Fruit fly (Drosophila melanogaster) whole organism, embryonic: ENCODE measurements around the gene Aps.
A peak's percentile ranks its signal among the peaks of the same experiment; 100 is the strongest.

ENCODE experiments used
- Aef1 ChIP-seq: fragments of 200-800 bp; sonication (Bioruptor generic); IDR thresholded peaks from 3 replicates; pipeline ENCODE4 v1.3.6; 2022; ENCODE audit warnings: missing biosample characterization, missing genetic modification characterization
- Atf3 ChIP-seq: fragments of 200-800 bp; sonication (Bioruptor generic); optimal IDR thresholded peaks from 3 replicates; lab custom pipeline; 2016; ENCODE audit warnings: missing biosample characterization, missing genetic modification characterization
- CG1024 ChIP-seq: fragments of 200-800 bp; sonication (Bioruptor generic); IDR thresholded peaks from 2 replicates; pipeline ENCODE4 v1.3.6; 2022; ENCODE audit warnings: missing biosample characterization, missing genetic modification characterization
- CG10462 ChIP-seq: fragments of 200-800 bp; sonication (Bioruptor generic); optimal IDR thresholded peaks from 2 replicates; lab custom pipeline; 2016; ENCODE audit warnings: missing biosample characterization, missing genetic modification characterization
- CG10959 ChIP-seq: fragments of 200-800 bp; sonication (Bioruptor generic); IDR thresholded peaks from 2 replicates; pipeline ENCODE4 v1.3.6; 2022; ENCODE audit warnings: missing biosample characterization, missing genetic modification characterization
- CG13424 ChIP-seq: fragments of 200-800 bp; sonication (Bioruptor generic); optimal IDR thresholded peaks from 2 replicates; lab custom pipeline; 2019; ENCODE audit warnings: missing biosample characterization, mild to moderate bottlenecking, missing genetic modification characterization, moderate library complexity
- CG14050 ChIP-seq: fragments of 200-800 bp; sonication (Bioruptor generic); IDR thresholded peaks from 3 replicates; pipeline ENCODE4 v1.3.6; 2022; ENCODE audit warnings: missing biosample characterization, missing genetic modification characterization
- CG15696 ChIP-seq: fragments of 200-800 bp; sonication (Bioruptor generic); optimal IDR thresholded peaks from 2 replicates; lab custom pipeline; 2019; ENCODE audit warnings: missing biosample characterization, mild to moderate bottlenecking, missing genetic modification characterization, moderate library complexity
- CG17186 ChIP-seq: fragments of 200-800 bp; sonication (Bioruptor generic); optimal IDR thresholded peaks from 3 replicates; lab custom pipeline; 2017; ENCODE audit warnings: missing biosample characterization, missing genetic modification reagents, missing genetic modification characterization
- CG17359 ChIP-seq: fragments of 200-800 bp; sonication (Bioruptor generic); optimal IDR thresholded peaks from 3 replicates; lab custom pipeline; 2018; ENCODE audit warnings: missing biosample characterization, mild to moderate bottlenecking, missing genetic modification characterization, moderate library complexity
- CG17912 ChIP-seq: fragments of 200-800 bp; sonication (Bioruptor generic); optimal IDR thresholded peaks from 2 replicates; lab custom pipeline; 2018; ENCODE audit warnings: missing biosample characterization, mild to moderate bottlenecking, missing genetic modification characterization
- CG18764 ChIP-seq: fragments of 200-800 bp; sonication (Bioruptor generic); optimal IDR thresholded peaks from 3 replicates; lab custom pipeline; 2016; ENCODE audit warnings: missing biosample characterization, missing genetic modification characterization
- CG30431 ChIP-seq: fragments of 200-800 bp; sonication (Bioruptor generic); optimal IDR thresholded peaks from 2 replicates; lab custom pipeline; 2017; ENCODE audit warnings: missing biosample characterization, missing genetic modification characterization
- CG31441 ChIP-seq: fragments of 200-800 bp; sonication (Bioruptor generic); IDR thresholded peaks from 2 replicates; pipeline ENCODE4 v1.3.6; 2022; ENCODE audit warnings: missing biosample characterization, missing genetic modification characterization
- CG3281 ChIP-seq: fragments of 200-800 bp; sonication (Bioruptor generic); optimal IDR thresholded peaks from 3 replicates; lab custom pipeline; 2017; ENCODE audit warnings: missing biosample characterization, mild to moderate bottlenecking, missing genetic modification characterization
- CG34422 ChIP-seq: fragments of 200-800 bp; sonication (Bioruptor generic); IDR thresholded peaks from 3 replicates; pipeline ENCODE4 v1.3.6; 2022; ENCODE audit warnings: missing biosample characterization, missing genetic modification characterization
- CG6689 ChIP-seq: fragments of 200-800 bp; sonication (Bioruptor generic); IDR thresholded peaks from 2 replicates; pipeline ENCODE4 v1.3.6; 2022; ENCODE audit warnings: missing biosample characterization, missing genetic modification characterization
- CG7357 ChIP-seq: fragments of 200-800 bp; sonication (Bioruptor generic); IDR thresholded peaks from 3 replicates; pipeline ENCODE4 v1.3.6; 2022; ENCODE audit warnings: missing biosample characterization, missing genetic modification characterization
- CG7839 ChIP-seq: fragments of 200-800 bp; sonication (Bioruptor generic); optimal IDR thresholded peaks from 3 replicates; lab custom pipeline; 2018; ENCODE audit warnings: missing biosample characterization, mild to moderate bottlenecking, missing genetic modification characterization, moderate library complexity
- CG8281 ChIP-seq: fragments of 200-800 bp; sonication (Bioruptor generic); optimal IDR thresholded peaks from 2 replicates; lab custom pipeline; 2018; ENCODE audit warnings: missing biosample characterization, mild to moderate bottlenecking, missing genetic modification characterization, moderate library complexity
- CG8290 ChIP-seq, 3 experiments: fragments of 200-800 bp; sonication (Bioruptor generic); optimal IDR thresholded peaks; 2 replicates each; lab custom pipeline; 2016 to 2019; ENCODE audit warnings: missing biosample characterization in 3 of 3, missing genetic modification characterization in 3 of 3, mild to moderate bottlenecking in 2 of 3, moderate library complexity in 1 of 3
- CG9609 ChIP-seq: fragments of 200-800 bp; sonication (Bioruptor generic); optimal IDR thresholded peaks from 3 replicates; lab custom pipeline; 2016; ENCODE audit warnings: missing biosample characterization, missing genetic modification characterization
- CG9817 ChIP-seq: fragments of 200-800 bp; sonication (Bioruptor generic); optimal IDR thresholded peaks from 2 replicates; lab custom pipeline; 2018; ENCODE audit warnings: missing biosample characterization, mild to moderate bottlenecking, missing genetic modification characterization, moderate library complexity
- CG9876 ChIP-seq: fragments of 200-800 bp; sonication (Bioruptor generic); optimal IDR thresholded peaks from 2 replicates; lab custom pipeline; 2016; ENCODE audit warnings: missing biosample characterization, missing genetic modification characterization
- CrebB ChIP-seq: fragments of 200-800 bp; sonication (Bioruptor generic); optimal IDR thresholded peaks from 3 replicates; lab custom pipeline; 2018; ENCODE audit warnings: missing biosample characterization, mild to moderate bottlenecking, missing genetic modification characterization
- D ChIP-seq, 2 experiments: fragments of 200-800 bp in 1 of 2; fragments of >200 bp in 1 of 2; sonication (Bioruptor generic) in 1 of 2; optimal IDR thresholded peaks; 2 replicates in 1 of 2; 3 replicates in 1 of 2; lab custom pipeline; 2017; ENCODE audit warnings: mild to moderate bottlenecking in 1 of 2, missing biosample characterization in 1 of 2, missing genetic modification characterization in 1 of 2, missing genetic modification reagents in 1 of 2
- D19A ChIP-seq: fragments of 200-800 bp; optimal IDR thresholded peaks from 3 replicates; lab custom pipeline; 2019; ENCODE audit warnings: missing biosample characterization, mild to moderate bottlenecking, missing genetic modification characterization, moderate library complexity
- Dfd ChIP-seq, 2 experiments: fragments of >200 bp; optimal IDR thresholded peaks; 2 replicates each; lab custom pipeline; 2017; ENCODE audit warnings: missing biosample characterization in 2 of 2, missing genetic modification characterization in 2 of 2
- Gsc ChIP-seq: fragments of 200-800 bp; sonication (Bioruptor generic); IDR thresholded peaks from 2 replicates; pipeline ENCODE4 v1.3.6; 2022; ENCODE audit warnings: missing biosample characterization, missing genetic modification characterization
- HLH4C ChIP-seq: fragments of 200-800 bp; sonication (Bioruptor generic); IDR thresholded peaks from 3 replicates; pipeline ENCODE4 v1.3.6; 2022; ENCODE audit warnings: missing biosample characterization, missing genetic modification characterization; ENCODE audit not compliant: partially characterized antibody
- Hmr ChIP-seq: fragments of 200-800 bp; sonication (Bioruptor generic); optimal IDR thresholded peaks from 3 replicates; lab custom pipeline; 2017; ENCODE audit warnings: mild to moderate bottlenecking, missing biosample characterization, missing genetic modification reagents, missing genetic modification characterization
- Mrtf ChIP-seq: fragments of 200-800 bp; sonication (Bioruptor generic); IDR thresholded peaks from 3 replicates; pipeline ENCODE4 v1.3.6; 2022; ENCODE audit warnings: missing biosample characterization, missing genetic modification characterization
- Spps ChIP-seq: fragments of 200-800 bp; sonication (Bioruptor generic); optimal IDR thresholded peaks from 2 replicates; lab custom pipeline; 2018; ENCODE audit warnings: missing biosample characterization, mild to moderate bottlenecking, missing genetic modification characterization
- Ssrp ChIP-seq: fragments of 200-800 bp; sonication (Bioruptor generic); optimal IDR thresholded peaks from 2 replicates; lab custom pipeline; 2018; ENCODE audit warnings: missing biosample characterization, mild to moderate bottlenecking, missing genetic modification characterization, moderate library complexity
- YL-1 ChIP-seq: fragments of 200-800 bp; sonication (Bioruptor generic); optimal IDR thresholded peaks from 3 replicates; lab custom pipeline; 2017; ENCODE audit warnings: missing biosample characterization, mild to moderate bottlenecking, missing genetic modification characterization
- cg ChIP-seq: fragments of 200-800 bp; sonication (Bioruptor generic); optimal IDR thresholded peaks from 3 replicates; lab custom pipeline; 2019; ENCODE audit warnings: missing biosample characterization, mild to moderate bottlenecking, missing genetic modification characterization, moderate library complexity
- dm ChIP-seq: fragments of 200-800 bp; sonication (Bioruptor generic); optimal IDR thresholded peaks from 3 replicates; lab custom pipeline; 2016; ENCODE audit warnings: missing biosample characterization, missing genetic modification characterization
- emc ChIP-seq: fragments of 200-800 bp; sonication (Bioruptor generic); optimal IDR thresholded peaks from 2 replicates; lab custom pipeline; 2016; ENCODE audit warnings: missing biosample characterization, missing genetic modification characterization
- fu2 ChIP-seq: fragments of 200-800 bp; sonication (Bioruptor generic); optimal IDR thresholded peaks from 2 replicates; lab custom pipeline; 2016; ENCODE audit warnings: missing biosample characterization, missing genetic modification characterization
- gce ChIP-seq: fragments of 200-800 bp; sonication (Bioruptor generic); IDR thresholded peaks from 3 replicates; pipeline ENCODE4 v1.3.6; 2022; ENCODE audit warnings: missing biosample characterization, missing genetic modification characterization
- kni ChIP-seq: fragments of 200-800 bp; sonication (Bioruptor generic); optimal IDR thresholded peaks from 3 replicates; lab custom pipeline; 2017; ENCODE audit warnings: mild to moderate bottlenecking, missing biosample characterization, missing genetic modification reagents, missing genetic modification characterization
- mirr ChIP-seq: fragments of 200-800 bp; sonication (Bioruptor generic); optimal IDR thresholded peaks from 3 replicates; lab custom pipeline; 2018; ENCODE audit warnings: missing biosample characterization, mild to moderate bottlenecking, missing genetic modification characterization
- nom ChIP-seq: fragments of 200-800 bp; sonication (Bioruptor generic); optimal IDR thresholded peaks from 2 replicates; lab custom pipeline; 2017; ENCODE audit warnings: missing biosample characterization, missing genetic modification characterization, mild to moderate bottlenecking, moderate library complexity, missing genetic modification reagents
- slbo ChIP-seq: fragments of 200-800 bp; sonication (Bioruptor generic); IDR thresholded peaks from 2 replicates; pipeline ENCODE4 v1.3.6; 2022; ENCODE audit warnings: missing biosample characterization, missing genetic modification characterization
- sqz ChIP-seq: fragments of 200-800 bp; sonication (Bioruptor generic); optimal IDR thresholded peaks from 3 replicates; lab custom pipeline; 2018; ENCODE audit warnings: missing biosample characterization, mild to moderate bottlenecking, missing genetic modification characterization
- trh ChIP-seq: fragments of 200-800 bp; sonication (Bioruptor generic); optimal IDR thresholded peaks from 2 replicates; lab custom pipeline; 2016; ENCODE audit warnings: missing biosample characterization, missing genetic modification characterization
- unc-4 ChIP-seq: fragments of 200-800 bp; sonication (Bioruptor generic); IDR thresholded peaks from 2 replicates; pipeline ENCODE4 v1.3.6; 2022; ENCODE audit warnings: missing biosample characterization, missing genetic modification characterization; ENCODE audit not compliant: partially characterized antibody
- unpg ChIP-seq: fragments of 200-800 bp; sonication (Bioruptor generic); optimal IDR thresholded peaks from 3 replicates; lab custom pipeline; 2018; ENCODE audit warnings: missing biosample characterization, mild to moderate bottlenecking, missing genetic modification characterization, moderate library complexity

Gene Aps

DNA sequence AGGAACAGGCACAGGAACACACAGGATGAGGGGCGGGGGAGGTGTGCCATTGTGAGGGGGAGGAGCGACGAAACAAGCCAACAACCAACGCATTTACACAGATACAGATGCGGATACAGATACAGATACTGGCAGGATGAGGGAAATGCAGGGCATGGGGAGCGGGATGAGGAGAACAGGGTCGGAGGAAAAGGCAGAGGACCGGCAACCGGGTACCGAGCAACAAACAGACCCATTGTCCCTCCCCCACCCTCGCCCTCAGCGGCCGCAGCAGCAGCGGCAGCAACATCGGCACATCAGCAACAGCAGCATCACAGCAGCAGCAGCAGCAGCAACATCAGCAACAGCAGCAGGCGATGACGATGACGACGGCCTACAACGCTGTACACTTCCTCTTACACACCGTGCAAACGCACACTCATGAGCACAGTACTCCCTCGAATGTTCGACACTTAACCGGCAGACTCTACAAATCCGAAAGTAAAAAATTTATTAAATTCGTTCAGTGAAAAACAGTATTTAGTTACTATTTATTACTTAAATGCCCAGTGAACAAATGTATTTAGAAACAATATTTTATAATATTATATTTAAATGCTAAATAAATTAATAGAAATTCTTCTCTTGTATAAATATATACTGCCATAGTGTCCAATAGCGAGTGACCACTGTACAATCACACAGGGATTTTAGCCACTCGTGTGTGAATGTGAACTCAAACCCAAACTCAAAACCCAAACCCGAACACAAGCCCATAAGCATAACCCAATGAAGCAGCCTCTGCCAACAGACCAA is 43.3 kb downstream of the Aps start (continued):
- TF ChIP-seq Spps (tag; lab: Kevin White, UChicago) (peak; percentile 83), CG8290 (GFP tag; optimal IDR thresholded peaks at IDR 0.05; lab: Kevin White, UChicago) (peak; percentile 59), CG8290 (tag; optimal IDR thresholded peaks at IDR 0.05; lab: Kevin White, UChicago) (peak; percentile 13 to 27), CrebB (peak; percentile 71), mirr (GFP tag; lab: Kevin White, UChicago) (no peak), Dfd (GFP tag; optimal IDR thresholded peaks at IDR 0.05; lab: Kevin White, UChicago) (no peak), CG18764 (GFP tag; lab: Kevin White, UChicago) (peak; percentile 73), Ssrp (tag; lab: Kevin White, UChicago) (peak; percentile 89), CG14050 (peak; percentile 76), slbo (GFP tag; lab: Robert Waterston, UW) (peak; percentile 86), trh (peak; percentile 61), kni (peak; percentile 5), nom (GFP tag; lab: Kevin White, UChicago) (peak; percentile 80), Gsc (no peak), Atf3 (GFP tag; lab: Kevin White, UChicago) (no peak), emc (no peak), unc-4 (GFP tag; lab: Robert Waterston, UW) (no peak), CG3281 (GFP tag; lab: Kevin White, UChicago) (peak; percentile 86), dm (no peak), CG1024 (GFP tag; lab: Robert Waterston, UW) (peak; percentile 39; the same call in 1 of the 2 replicates), CG9609 (GFP tag; lab: Kevin White, UChicago) (peak; percentile 32), Hmr (GFP tag; lab: Kevin White, UChicago) (peak; percentile 91), CG9876 (GFP tag; lab: Kevin White, UChicago) (no peak), Mrtf (GFP tag; lab: Robert Waterston, UW) (no peak; the same call in 1 of the 3 replicates), CG9817 (tag; lab: Kevin White, UChicago) (peak; percentile 75), CG7839 (peak; percentile 93), CG10959 (GFP tag; lab: Robert Waterston, UW) (peak; percentile 78), sqz (peak; percentile 73), CG17912 (GFP tag; lab: Kevin White, UChicago) (peak; percentile 0), fu2 (peak; percentile 17), CG15696 (tag; lab: Kevin White, UChicago) (peak; percentile 97), cg (GFP tag; lab: Kevin White, UChicago) (peak; percentile 71), D (optimal IDR thresholded peaks at IDR 0.05; lab: Kevin White, UChicago) (peak; percentile 46), D (GFP tag; optimal IDR thresholded peaks at IDR 0.05; lab: Kevin White, UChicago) (peak; percentile 94), gce (peak; percentile 77; the same call in 2 of the 3 replicates), CG17359 (tag; lab: Kevin White, UChicago) (peak; percentile 88), CG30431 (GFP tag; lab: Kevin White, UChicago) (peak; percentile 83), HLH4C (GFP tag; lab: Robert Waterston, UW) (no peak), CG31441 (GFP tag; lab: Robert Waterston, UW) (peak; percentile 89), D19A (peak; percentile 88), CG7357 (GFP tag; lab: Robert Waterston, UW) (peak; percentile 79), CG17186 (GFP tag; lab: Kevin White, UChicago) (peak; percentile 28), CG6689 (peak; percentile 92), YL-1 (no peak), CG34422 (peak; percentile 78), unpg (GFP tag; lab: Kevin White, UChicago) (peak; percentile 87), CG10462 (GFP tag; lab: Kevin White, UChicago) (peak; percentile 65), CG8281 (tag; lab: Kevin White, UChicago) (peak; percentile 71), CG13424 (tag; lab: Kevin White, UChicago) (peak; percentile 90), Aef1 (GFP tag; lab: Robert Waterston, UW) (peak; percentile 85)
